Worm (Caenorhabditis elegans): ENCODE data around the gene tag-250.
A peak's percentile ranks its signal among the peaks of the same experiment; 100 is the strongest.

tag-250 gene

DNA sequence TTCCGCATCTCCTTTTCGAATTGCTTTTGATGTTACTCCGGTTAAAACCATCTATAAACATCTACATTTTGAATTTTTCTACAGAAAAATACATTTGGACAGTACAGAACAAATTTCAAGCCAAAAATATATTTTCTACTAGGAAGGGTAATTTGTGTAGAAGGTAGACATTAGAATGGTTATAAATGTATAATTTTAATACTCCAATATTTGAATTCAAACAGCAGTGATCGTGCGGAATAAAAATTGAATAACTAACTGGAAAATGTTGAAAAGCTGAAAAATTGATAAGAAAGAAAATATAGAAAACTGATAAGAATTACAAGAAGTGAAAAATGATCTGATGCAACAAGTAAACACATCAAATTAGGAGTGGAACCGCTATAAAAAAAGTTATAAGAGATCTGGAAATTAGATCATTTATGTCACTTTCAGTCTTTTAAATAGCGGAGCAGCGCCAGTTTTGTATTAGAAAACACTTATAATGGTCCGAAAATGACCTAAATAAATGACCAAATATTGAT is 22.3 kb upstream of the tag-250 start, which contains the start of gene gsto-1:
gsto-1 (minus strand) TSS at position 51 of the 524 bp plus-strand sequence.
- no peak for TF ChIP-seq blmp-1 (tag; optimal IDR thresholded peaks at IDR 0.05)
- TF ChIP-seq tbx-8 (GFP tag; optimal IDR thresholded peaks at IDR 0.05): no peak
- no peak for TF ChIP-seq nhr-2 (tag; optimal IDR thresholded peaks at IDR 0.05)
- TF ChIP-seq bed-3 (GFP tag; optimal IDR thresholded peaks at IDR 0.05): no peak
- no peak for TF ChIP-seq nhr-28 (tag; optimal IDR thresholded peaks at IDR 0.05)

DNA sequence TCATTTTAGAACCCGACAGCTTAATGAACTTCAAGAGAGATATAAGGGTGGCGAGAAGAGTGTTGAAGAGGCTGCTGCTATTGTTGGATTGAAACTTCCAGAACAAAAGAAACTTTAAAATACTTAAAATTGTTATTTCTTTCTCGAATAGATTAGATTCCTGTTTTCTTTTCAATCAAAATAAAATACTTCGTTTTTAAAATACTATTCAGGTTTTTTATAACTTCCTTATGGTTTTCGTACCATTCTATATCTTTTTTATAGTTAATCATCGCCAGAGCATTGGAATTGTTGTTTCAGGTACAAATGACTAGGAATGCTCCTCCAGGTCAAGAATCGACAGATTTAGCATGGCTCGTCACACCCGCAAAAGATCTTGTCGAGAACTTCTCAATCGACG is 16.7 kb upstream of the tag-250 start, which contains the start of gene kle-2:
kle-2 (plus strand) TSS at position 301 of the 400 bp plus-strand sequence.
- no peak for TF ChIP-seq unc-120 (tag; optimal IDR thresholded peaks at IDR 0.05; ENCODE audit: poor library complexity, severe bottlenecking)
- no peak for TF ChIP-seq hlh-1 (tag; optimal IDR thresholded peaks at IDR 0.05)
- no peak for TF ChIP-seq bed-3 (GFP tag; optimal IDR thresholded peaks at IDR 0.05)
- no peak for TF ChIP-seq elt-3 (tag; optimal IDR thresholded peaks at IDR 0.05)
- TF ChIP-seq unc-62 (GFP tag; optimal IDR thresholded peaks at IDR 0.05): no peak
- no peak for TF ChIP-seq ceh-43 (GFP tag; optimal IDR thresholded peaks at IDR 0.05)
- TF ChIP-seq cnd-1 (tag; optimal IDR thresholded peaks at IDR 0.05): no peak
- TF ChIP-seq ceh-83 (GFP tag; optimal IDR thresholded peaks at IDR 0.05): no peak
- TF ChIP-seq nhr-76 (tag; optimal IDR thresholded peaks at IDR 0.05): no peak
- TF ChIP-seq lin-13 (tag; optimal IDR thresholded peaks at IDR 0.05): no peak
- TF ChIP-seq blmp-1 (tag; optimal IDR thresholded peaks at IDR 0.05): no peak
- no peak for TF ChIP-seq ces-1 (GFP tag; optimal IDR thresholded peaks at IDR 0.05)
- no peak for TF ChIP-seq M03D4.4 (tag; optimal IDR thresholded peaks at IDR 0.05)
- no peak for TF ChIP-seq elt-1 (tag; optimal IDR thresholded peaks at IDR 0.05; ENCODE audit: borderline replicate concordance, insufficient read depth)
- TF ChIP-seq nhr-2 (tag; optimal IDR thresholded peaks at IDR 0.05): no peak
- TF ChIP-seq sem-2 (GFP tag; optimal IDR thresholded peaks at IDR 0.05): no peak
- TF ChIP-seq drap-1 (GFP tag; optimal IDR thresholded peaks at IDR 0.05): no peak
- no peak for TF ChIP-seq mab-5 (tag; optimal IDR thresholded peaks at IDR 0.05)
- no peak for TF ChIP-seq nhr-237 (tag; optimal IDR thresholded peaks at IDR 0.05)

- TF ChIP-seq drap-1 (GFP tag; optimal IDR thresholded peaks at IDR 0.05): no peak
- peak; percentile 81 for TF ChIP-seq lsy-2 (tag; optimal IDR thresholded peaks at IDR 0.05)
- peak; percentile 28 for TF ChIP-seq hlh-1 (tag; optimal IDR thresholded peaks at IDR 0.05)
- no peak for TF ChIP-seq ceh-83 (GFP tag; optimal IDR thresholded peaks at IDR 0.05)
- TF ChIP-seq nhr-237 (tag; optimal IDR thresholded peaks at IDR 0.05): peak; percentile 76
- TF ChIP-seq ceh-39 (tag; optimal IDR thresholded peaks at IDR 0.05): peak; percentile 52
- no peak for TF ChIP-seq unc-39 (tag; optimal IDR thresholded peaks at IDR 0.05)
- peak; percentile 76 for TF ChIP-seq mep-1 (tag; optimal IDR thresholded peaks at IDR 0.05)
- TF ChIP-seq pha-4 (tag; optimal IDR thresholded peaks at IDR 0.05): peak; percentile 61
- peak; percentile 16 for TF ChIP-seq lin-13 (tag; optimal IDR thresholded peaks at IDR 0.05)
Measured at ce11 chrIII:7940819-7941218, 16.1 kb upstream of the tag-250 start, which contains the start of gene C29E4.12. TSS of gene C29E4.12 (plus strand) at chrIII:7941151.

DNA sequence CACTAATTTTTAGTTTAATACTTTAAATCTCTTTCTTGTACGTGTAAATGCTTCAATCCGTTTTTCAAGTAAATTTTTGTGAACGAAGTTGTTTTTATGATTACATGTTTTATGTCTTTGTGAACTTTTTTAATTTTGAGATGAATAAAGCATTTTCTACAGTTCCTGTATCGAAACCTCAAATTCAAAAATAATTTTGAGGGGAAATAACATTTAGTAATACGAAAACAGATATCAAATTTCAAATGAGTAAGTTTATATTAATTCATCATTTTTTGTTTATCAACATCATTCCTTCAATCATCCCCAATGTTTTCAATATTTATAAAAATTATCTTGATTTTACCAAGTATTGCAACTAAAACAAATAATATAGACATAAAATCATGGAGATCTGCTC is 12.8 kb upstream of the tag-250 start, which contains the start of gene C29E4.10:
C29E4.10 (plus strand) TSS at position 301 of the 400 bp plus-strand sequence.
- no peak for TF ChIP-seq blmp-1 (tag; optimal IDR thresholded peaks at IDR 0.05)

DNA sequence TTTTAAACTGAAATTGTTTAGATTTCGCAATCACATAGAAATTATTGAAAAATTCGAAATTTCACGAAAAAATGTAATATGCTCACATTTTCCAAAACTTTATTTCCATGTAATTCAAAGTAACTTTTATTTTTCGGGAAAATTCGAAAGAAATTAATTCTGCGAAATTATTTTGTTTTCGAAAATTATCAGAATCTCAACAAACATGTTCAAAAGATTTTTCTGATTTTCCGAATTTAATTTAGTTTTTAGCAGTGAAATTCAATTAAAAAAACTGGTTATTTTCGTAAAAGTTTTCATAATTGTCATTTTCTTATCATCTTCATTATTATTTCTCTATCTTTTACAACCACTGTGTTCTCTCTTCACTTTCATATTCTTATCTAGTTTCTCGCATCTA is 8.5 kb upstream of the tag-250 start, which contains the start of gene ran-2:
ran-2 (plus strand) TSS at position 301 of the 400 bp plus-strand sequence.
- TF ChIP-seq hlh-1 (tag; optimal IDR thresholded peaks at IDR 0.05): no peak

ce11 chrIII:7928549-7929129 is 3.9 kb upstream of the tag-250 start, which contains the start of the genes C29E4.13 and npp-15:
TSS of gene C29E4.13 (minus strand) at chrIII:7928717.
TSS of gene npp-15 (plus strand) at chrIII:7929043.
- TF ChIP-seq elt-1 (tag; optimal IDR thresholded peaks at IDR 0.05; ENCODE audit: borderline replicate concordance, insufficient read depth) (no peak), nhr-237 (tag; optimal IDR thresholded peaks at IDR 0.05) (peak; percentile 16), lsy-2 (tag; optimal IDR thresholded peaks at IDR 0.05) (peak; percentile 34)

- TF ChIP-seq zip-8 (tag; optimal IDR thresholded peaks at IDR 0.05) (no peak), cnd-1 (tag; optimal IDR thresholded peaks at IDR 0.05) (no peak), ceh-39 (tag; optimal IDR thresholded peaks at IDR 0.05) (no peak), ham-2 (GFP tag; optimal IDR thresholded peaks at IDR 0.05) (peak; percentile 78), pha-4 (tag; optimal IDR thresholded peaks at IDR 0.05) (peak; percentile 34), sem-2 (GFP tag; optimal IDR thresholded peaks at IDR 0.05) (no peak), lsy-2 (tag; optimal IDR thresholded peaks at IDR 0.05) (peak; percentile 2), elt-3 (tag; optimal IDR thresholded peaks at IDR 0.05) (no peak), nhr-237 (tag; optimal IDR thresholded peaks at IDR 0.05) (peak; percentile 24), blmp-1 (tag; optimal IDR thresholded peaks at IDR 0.05) (no peak), ztf-11 (tag; optimal IDR thresholded peaks at IDR 0.05) (no peak)
Measured at ce11 chrIII:7925968-7926367, 1.2 kb upstream of the tag-250 start.

All from whole organism, mixed stage, embryonic.